Fruit fly (Drosophila melanogaster): ENCODE measurements around the gene Naprt.

The Naprt gene

dm6 chr2L:4197143-4197912 lies 543 bp downstream of the Naprt start (continued):
- TF ChIP-seq Hmr (GFP tag; optimal IDR thresholded peaks at IDR 0.05) = peak; percentile 3
- no peak for TF ChIP-seq CG31224 (GFP tag; IDR thresholded peaks at IDR 0.05)
- no peak for TF ChIP-seq CG6272 (GFP tag; IDR thresholded peaks at IDR 0.05)
- no peak for TF ChIP-seq Myb (GFP tag; optimal IDR thresholded peaks at IDR 0.05)
- TF ChIP-seq Blimp-1 (GFP tag; optimal IDR thresholded peaks at IDR 0.05) = peak; percentile 94
- peak; percentile 20 for TF ChIP-seq CG18599 (GFP tag; optimal IDR thresholded peaks at IDR 0.05)
- TF ChIP-seq gt (GFP tag; IDR thresholded peaks at IDR 0.05) = no peak
- peak; percentile 49 for TF ChIP-seq lbe (GFP tag; optimal IDR thresholded peaks at IDR 0.05)
- TF ChIP-seq CG33213 (GFP tag; optimal IDR thresholded peaks at IDR 0.05) = no peak
- no peak for TF ChIP-seq CG17361 (GFP tag; IDR thresholded peaks at IDR 0.05)
- TF ChIP-seq trem (tag; optimal IDR thresholded peaks at IDR 0.05) = no peak
- peak; percentile 87 for TF ChIP-seq sug (tag; optimal IDR thresholded peaks at IDR 0.05)
- no peak for TF ChIP-seq tgo (GFP tag; IDR thresholded peaks at IDR 0.05)
- TF ChIP-seq CTCF (GFP tag; optimal IDR thresholded peaks at IDR 0.05) = peak; percentile 22
- no peak for TF ChIP-seq sd (tag; optimal IDR thresholded peaks at IDR 0.05)
- no peak for TF ChIP-seq zen (tag; optimal IDR thresholded peaks at IDR 0.05)
- peak; percentile 50 for TF ChIP-seq CG3065 (GFP tag; optimal IDR thresholded peaks at IDR 0.05)
- TF ChIP-seq Abd-B (GFP tag; optimal IDR thresholded peaks at IDR 0.05) = no peak
- no peak for TF ChIP-seq CG13775 (GFP tag; optimal IDR thresholded peaks at IDR 0.05)
- TF ChIP-seq sim (GFP tag; IDR thresholded peaks at IDR 0.05) = no peak
- TF ChIP-seq usp (GFP tag; optimal IDR thresholded peaks at IDR 0.05) = no peak

dm6 chr2L:4196347-4197142 lies 1.3 kb downstream of the Naprt start:
- TF ChIP-seq jigr1 (GFP tag; IDR thresholded peaks at IDR 0.05) (no peak), yki (optimal IDR thresholded peaks at IDR 0.05) (no peak), CG8359 (GFP tag; optimal IDR thresholded peaks at IDR 0.05; ENCODE audit: borderline replicate concordance) (no peak), Dek (tag; optimal IDR thresholded peaks at IDR 0.05) (no peak), chinmo (GFP tag; IDR thresholded peaks at IDR 0.05; ENCODE audit: partially characterized antibody) (0 out of 4 replicates have a peak, but pooled peaks have one; percentile 20), CG13287 (GFP tag; IDR thresholded peaks at IDR 0.05; ENCODE audit: partially characterized antibody) (no peak), CG13296 (GFP tag; optimal IDR thresholded peaks at IDR 0.05) (no peak), CTCF (GFP tag; optimal IDR thresholded peaks at IDR 0.05) (peak; percentile 89), btn (GFP tag; optimal IDR thresholded peaks at IDR 0.05) (no peak), sr (GFP tag; IDR thresholded peaks at IDR 0.05) (peak; percentile 52; the same call in 1 of the 3 replicates), ind (GFP tag; optimal IDR thresholded peaks at IDR 0.05) (no peak), CG2120 (GFP tag; optimal IDR thresholded peaks at IDR 0.05) (no peak), D19B (GFP tag; optimal IDR thresholded peaks at IDR 0.05) (peak; percentile 55), trem (tag; optimal IDR thresholded peaks at IDR 0.05) (no peak), bigmax (GFP tag; optimal IDR thresholded peaks at IDR 0.05) (no peak), Elba2 (GFP tag; optimal IDR thresholded peaks at IDR 0.05) (no peak), CG11247 (GFP tag; IDR thresholded peaks at IDR 0.05) (no peak), p53 (GFP tag; optimal IDR thresholded peaks at IDR 0.05) (no peak), Drgx (GFP tag; IDR thresholded peaks at IDR 0.05) (no peak), zen (tag; optimal IDR thresholded peaks at IDR 0.05) (no peak), ftz-f1 (GFP tag; optimal IDR thresholded peaks at IDR 0.05) (peak; percentile 44), sens (GFP tag) (peak; percentile 32), Ptx1 (GFP tag; IDR thresholded peaks at IDR 0.05) (no peak), ATbp (GFP tag; optimal IDR thresholded peaks at IDR 0.05) (no peak), Bgb (GFP tag; IDR thresholded peaks at IDR 0.05; ENCODE audit: partially characterized antibody) (no peak), CG8089 (GFP tag; optimal IDR thresholded peaks at IDR 0.05) (no peak), CG14965 (GFP tag; optimal IDR thresholded peaks at IDR 0.05; ENCODE audit: borderline replicate concordance) (no peak), lola (GFP tag; optimal IDR thresholded peaks at IDR 0.05) (no peak), Hr51 (GFP tag; optimal IDR thresholded peaks at IDR 0.05) (peak in 1 of 2 experiments; percentile 11), Med (GFP tag) (no peak)
